Fruit fly (Drosophila melanogaster): ENCODE results near the gene CG9154.
A peak's percentile ranks its signal among the peaks of the same experiment; 100 is the strongest.

CG9154 gene

DNA sequence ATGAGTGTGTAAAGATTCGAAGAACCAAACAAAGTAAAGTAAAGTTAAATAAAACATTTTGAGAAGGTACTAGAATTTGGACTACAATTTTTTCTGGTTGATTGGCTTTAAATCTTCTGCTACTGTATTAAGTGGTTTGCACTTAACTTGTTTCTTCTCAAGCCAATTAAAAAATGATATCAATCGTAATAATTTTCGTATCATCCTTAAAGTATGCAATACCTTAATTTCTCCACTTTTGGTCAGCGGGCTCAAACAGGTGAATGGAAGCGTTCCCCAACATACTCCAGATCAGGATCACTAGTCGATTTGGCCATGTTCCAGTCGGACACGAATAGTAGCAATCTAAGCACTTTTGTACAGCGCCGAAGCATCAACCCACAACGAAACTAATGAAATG, 3.4 kb upstream of the CG9154 start:
- TF ChIP-seq sr (GFP tag; IDR thresholded peaks at IDR 0.05) (no peak), Vsx1 (GFP tag; optimal IDR thresholded peaks at IDR 0.05) (peak; percentile 87), grn (GFP tag; optimal IDR thresholded peaks at IDR 0.05) (peak; percentile 69), exex (tag; optimal IDR thresholded peaks at IDR 0.05) (peak; percentile 52), ase (GFP tag; IDR thresholded peaks at IDR 0.05) (no peak), vnd (GFP tag; IDR thresholded peaks at IDR 0.05; ENCODE audit: partially characterized antibody) (no peak)

DNA sequence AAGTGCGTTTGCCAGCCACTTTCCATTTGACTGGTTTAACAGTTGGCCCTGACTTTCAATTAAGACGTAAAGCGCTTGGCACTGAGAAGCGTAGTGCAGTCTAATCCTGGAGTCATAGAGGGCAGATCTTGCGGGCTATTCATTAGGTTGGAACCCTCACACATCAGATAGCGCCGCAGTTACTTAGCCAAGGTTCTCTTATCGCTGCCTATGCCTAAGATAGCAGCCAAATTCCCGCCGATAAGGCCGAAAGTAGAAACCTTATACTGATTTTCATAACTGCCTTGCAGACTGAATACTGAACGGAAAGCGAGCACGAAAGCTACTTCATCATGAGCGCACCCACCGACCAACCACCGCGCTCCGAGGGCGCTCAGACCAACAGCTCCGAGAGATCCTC, 1.6 kb upstream of the CG9154 start:
- TF ChIP-seq CG10543 (GFP tag; optimal IDR thresholded peaks at IDR 0.05) (peak; percentile 32), stc (GFP tag; IDR thresholded peaks at IDR 0.05) (no peak), CG8089 (GFP tag; optimal IDR thresholded peaks at IDR 0.05) (no peak), sug (tag; optimal IDR thresholded peaks at IDR 0.05) (peak; percentile 8), pho (GFP tag; optimal IDR thresholded peaks at IDR 0.05) (no peak), sd (tag; optimal IDR thresholded peaks at IDR 0.05) (peak; percentile 74), GATAe (GFP tag; conservative IDR thresholded peaks at IDR 0.05) (peak; percentile 76), caup (GFP tag; optimal IDR thresholded peaks at IDR 0.05; ENCODE audit: severe bottlenecking) (no peak), Med (GFP tag) (peak; percentile 62), CG3163 (GFP tag; optimal IDR thresholded peaks at IDR 0.05) (no peak), CG13287 (GFP tag; IDR thresholded peaks at IDR 0.05; ENCODE audit: partially characterized antibody) (no peak), CG8765 (GFP tag; IDR thresholded peaks at IDR 0.05) (no peak), E2f1 (GFP tag; IDR thresholded peaks at IDR 0.05) (no peak), kay (GFP tag; optimal IDR thresholded peaks at IDR 0.05) (no peak), exex (tag; optimal IDR thresholded peaks at IDR 0.05) (peak; percentile 38), CG12236 (GFP tag; optimal IDR thresholded peaks at IDR 0.05) (no peak), CG18262 (tag; optimal IDR thresholded peaks at IDR 0.05) (no peak), Ets65A (GFP tag) (peak; percentile 33), CG31388 (GFP tag; optimal IDR thresholded peaks at IDR 0.05) (no peak), maf-S (GFP tag; optimal IDR thresholded peaks at IDR 0.05) (no peak), PHDP (tag; optimal IDR thresholded peaks at IDR 0.05) (no peak), grn (GFP tag; optimal IDR thresholded peaks at IDR 0.05) (peak; percentile 61), CG4617 (GFP tag; optimal IDR thresholded peaks at IDR 0.05; ENCODE audit: borderline replicate concordance) (no peak)

DNA sequence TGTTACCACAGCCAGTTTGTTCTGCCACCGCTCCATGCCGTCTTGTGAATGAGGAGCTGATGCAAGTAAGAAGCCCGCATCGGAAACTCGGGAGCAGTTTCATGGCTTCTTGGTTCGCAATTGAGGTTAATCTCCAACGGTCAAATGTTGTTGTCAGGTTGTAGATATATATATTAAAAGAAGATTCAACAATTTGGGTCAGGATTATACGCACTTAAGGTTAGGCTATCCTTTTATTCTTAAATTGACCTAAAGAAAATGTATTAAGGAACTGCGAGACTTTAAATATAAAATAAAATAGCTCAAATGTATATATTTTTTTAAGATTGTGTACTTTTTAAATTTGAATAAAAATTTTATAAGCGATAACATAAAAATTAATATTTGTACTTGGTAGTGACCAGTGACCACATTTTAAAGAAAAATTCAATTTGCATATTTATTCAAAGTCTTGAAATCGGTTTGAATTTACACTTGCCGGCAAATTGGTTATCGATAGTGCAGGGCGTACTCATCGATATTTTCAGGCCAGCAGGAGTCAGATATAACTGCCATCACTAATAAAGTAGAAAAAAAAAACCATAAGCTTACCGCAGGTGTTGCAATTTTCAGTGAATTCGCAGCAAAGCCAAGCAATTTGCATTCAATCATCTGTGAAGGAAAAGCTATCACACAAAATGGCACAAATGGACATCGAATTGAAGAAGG, 1.8 kb downstream of the CG9154 start, which contains the start of the genes CG9150 and Pfdn1:
Gene CG9150, minus strand, starts transcription at position 51 of the 708 bp plus-strand sequence.
Gene Pfdn1, plus strand, starts transcription at position 536 of the 708 bp plus-strand sequence.
- no peak for TF ChIP-seq CG2875 (GFP tag; optimal IDR thresholded peaks at IDR 0.05)
- no peak for TF ChIP-seq CG13123 (GFP tag; optimal IDR thresholded peaks at IDR 0.05)
- peak; percentile 36; the same call in 2 of the 3 replicates for TF ChIP-seq Dbx (GFP tag; IDR thresholded peaks at IDR 0.05)
- TF ChIP-seq az2 (GFP tag; optimal IDR thresholded peaks at IDR 0.05) = no peak
- no peak for TF ChIP-seq bigmax (GFP tag; optimal IDR thresholded peaks at IDR 0.05)
- TF ChIP-seq CG2116 (GFP tag; optimal IDR thresholded peaks at IDR 0.05) = peak; percentile 88
- TF ChIP-seq chn (GFP tag; optimal IDR thresholded peaks at IDR 0.05) = no peak
- peak; percentile 95 for TF ChIP-seq E2f2 (GFP tag; IDR thresholded peaks at IDR 0.05)
- peak; percentile 78; the same call in 2 of the 4 replicates for TF ChIP-seq chinmo (GFP tag; IDR thresholded peaks at IDR 0.05; ENCODE audit: partially characterized antibody)
- peak; percentile 86 for TF ChIP-seq BEAF-32 (GFP tag; optimal IDR thresholded peaks at IDR 0.05)
- TF ChIP-seq CG32772 (GFP tag; IDR thresholded peaks at IDR 0.05) = peak; percentile 83
- TF ChIP-seq inv (GFP tag; IDR thresholded peaks at IDR 0.05; ENCODE audit: partially characterized antibody) = peak; percentile 80
- peak; percentile 52 for TF ChIP-seq CG9932 (GFP tag; IDR thresholded peaks at IDR 0.05)
- peak; percentile 93 for TF ChIP-seq CG13287 (GFP tag; IDR thresholded peaks at IDR 0.05; ENCODE audit: partially characterized antibody)
- no peak for TF ChIP-seq croc (GFP tag; conservative IDR thresholded peaks at IDR 0.05)
- no peak for TF ChIP-seq wor (GFP tag; IDR thresholded peaks at IDR 0.05)
- peak; percentile 61 for TF ChIP-seq CG4617 (GFP tag; optimal IDR thresholded peaks at IDR 0.05; ENCODE audit: borderline replicate concordance)
- no peak for TF ChIP-seq CG13424 (tag; optimal IDR thresholded peaks at IDR 0.05)
- no peak for TF ChIP-seq fd3F (GFP tag; optimal IDR thresholded peaks at IDR 0.05)
- no peak for TF ChIP-seq CG8281 (tag; optimal IDR thresholded peaks at IDR 0.05)
- TF ChIP-seq sob (GFP tag; IDR thresholded peaks at IDR 0.05) = peak; percentile 10; the same call in 1 of the 2 replicates
- peak; percentile 69 for TF ChIP-seq YL-1 (GFP tag; optimal IDR thresholded peaks at IDR 0.05)
- TF ChIP-seq vnd (GFP tag; IDR thresholded peaks at IDR 0.05; ENCODE audit: partially characterized antibody) = peak; percentile 75
